Worm (Caenorhabditis elegans) whole organism, early embryonic: ENCODE measurements around the gene tofu-2.

Experiments
- B0310.2 ChIP-seq: sonication (generic microtip); optimal IDR thresholded peaks from 2 replicates; lab custom pipeline; 2016; ENCODE audit warnings: mild to moderate bottlenecking, missing genetic modification characterization, missing compliant biosample characterization
- F13C5.2 ChIP-seq: sonication (generic microtip); optimal IDR thresholded peaks from 2 replicates; lab custom pipeline; 2017; ENCODE audit warnings: mild to moderate bottlenecking, missing genetic modification characterization, inconsistent platforms, missing compliant biosample characterization
- aly-1 ChIP-seq: sonication (generic microtip); optimal IDR thresholded peaks from 2 replicates; lab custom pipeline; 2016; ENCODE audit warnings: missing genetic modification characterization, missing compliant biosample characterization
- ama-1 ChIP-seq: fragments of 150-350 bp; optimal IDR thresholded peaks from 2 replicates; lab custom pipeline; 2014
- ceh-13 ChIP-seq: fragments of 200-800 bp; sonication (Bioruptor generic); optimal IDR thresholded peaks from 2 replicates; lab custom pipeline; 2018; ENCODE audit warnings: mild to moderate bottlenecking, missing genetic modification characterization, missing compliant biosample characterization
- ceh-36 ChIP-seq: sonication (generic microtip); optimal IDR thresholded peaks from 2 replicates; lab custom pipeline; 2016; ENCODE audit warnings: missing genetic modification characterization, inconsistent platforms, missing compliant biosample characterization
- ets-7 ChIP-seq: sonication (generic microtip); optimal IDR thresholded peaks from 2 replicates; lab custom pipeline; 2016; ENCODE audit warnings: missing genotype, missing genetic modification characterization, missing compliant biosample characterization
- flt-1 ChIP-seq: fragments of 200-800 bp; sonication (Bioruptor generic); IDR thresholded peaks from 2 replicates; pipeline ENCODE4 v1.3.6; 2022; ENCODE audit warnings: missing genetic modification characterization, missing compliant biosample characterization
- hmbx-1 ChIP-seq: sonication (generic microtip); optimal IDR thresholded peaks from 2 replicates; lab custom pipeline; 2016; ENCODE audit warnings: mild to moderate bottlenecking, missing genetic modification characterization, missing compliant biosample characterization
- hmg-4 ChIP-seq: fragments of 200-800 bp; sonication (Bioruptor generic); optimal IDR thresholded peaks from 2 replicates; lab custom pipeline; 2018; ENCODE audit warnings: mild to moderate bottlenecking, missing genetic modification characterization, missing compliant biosample characterization
- hnd-1 ChIP-seq: sonication (generic microtip); optimal IDR thresholded peaks from 2 replicates; lab custom pipeline; 2016; ENCODE audit warnings: missing genetic modification characterization, missing compliant biosample characterization
- pes-1 ChIP-seq: fragments of 200-800 bp; sonication (Bioruptor generic); IDR thresholded peaks from 2 replicates; pipeline ENCODE4 v1.3.6; 2022; ENCODE audit warnings: missing genetic modification reagents, missing genetic modification characterization, missing compliant biosample characterization
- scrt-1 ChIP-seq: fragments of 200-800 bp; sonication (Bioruptor generic); IDR thresholded peaks from 2 replicates; pipeline ENCODE4 v1.3.6; 2022; ENCODE audit warnings: missing genetic modification characterization, missing compliant biosample characterization
- sea-1 ChIP-seq: fragments of 200-800 bp; sonication (Bioruptor generic); conservative IDR thresholded peaks from 2 replicates; pipeline ENCODE4 v1.3.6; 2022; ENCODE audit warnings: missing genetic modification characterization, missing compliant biosample characterization
- tbx-11 ChIP-seq: fragments of 200-800 bp; sonication (Bioruptor generic); IDR thresholded peaks from 2 replicates; pipeline ENCODE4 v1.3.6; 2022; ENCODE audit warnings: missing genetic modification characterization, missing compliant biosample characterization
- tbx-37 ChIP-seq: fragments of 200-800 bp; sonication (Bioruptor generic); conservative IDR thresholded peaks from 2 replicates; pipeline ENCODE4 v1.3.6; 2022; ENCODE audit warnings: missing genetic modification reagents, missing genetic modification characterization, missing compliant biosample characterization
- tra-4 ChIP-seq: sonication (generic microtip); optimal IDR thresholded peaks from 2 replicates; lab custom pipeline; 2017; ENCODE audit warnings: missing genetic modification characterization, missing compliant biosample characterization

Gene tofu-2

DNA sequence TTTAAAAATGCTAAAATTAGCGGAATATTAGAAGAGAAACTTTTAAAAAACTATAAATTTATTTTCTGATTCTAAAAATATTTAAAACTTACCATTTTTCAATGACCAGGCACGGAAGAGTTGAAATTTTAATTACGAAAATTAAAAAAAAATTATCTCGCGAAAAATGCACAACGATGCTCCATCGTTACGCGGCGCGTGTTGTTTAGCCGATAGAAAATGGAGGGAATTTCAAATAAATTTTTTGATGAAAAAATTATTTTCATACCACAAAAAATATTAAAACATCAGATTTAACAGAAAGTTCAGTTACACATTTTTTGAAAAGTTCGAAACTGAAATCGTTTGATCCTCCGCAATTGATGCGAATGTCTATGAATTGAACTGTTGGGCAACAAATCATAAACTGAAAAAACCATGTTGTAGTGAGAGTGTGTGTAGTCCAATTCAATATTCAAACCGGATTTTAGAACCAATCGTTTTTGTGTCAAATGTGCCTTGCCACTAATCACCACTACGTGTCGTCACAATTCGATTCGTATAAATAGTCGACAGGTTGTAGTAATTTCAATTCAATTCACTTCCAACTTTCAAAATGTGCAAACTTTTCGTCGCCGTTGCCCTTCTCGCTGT is at the start of gene tofu-2, which contains the start of gene spig-1:
tofu-2 (minus strand) TSS at position 116 of the 633 bp plus-strand sequence.
spig-1 (plus strand) TSS at position 583 of the 633 bp plus-strand sequence.
- TF ChIP-seq tbx-37 (GFP tag; lab: Robert Waterston, UW) (no peak), tbx-11 (no peak), ets-7 (tag; lab: Kevin White, UChicago) (no peak), aly-1 (no peak), ceh-36 (tag; lab: Kevin White, UChicago) (no peak), scrt-1 (no peak), flt-1 (no peak), hmbx-1 (no peak), hnd-1 (tag; lab: Kevin White, UChicago) (no peak), B0310.2 (no peak), ama-1 (no peak), ceh-13 (GFP tag; lab: Kevin White, UChicago) (no peak), pes-1 (GFP tag; lab: Robert Waterston, UW) (no peak), F13C5.2 (no peak)

DNA sequence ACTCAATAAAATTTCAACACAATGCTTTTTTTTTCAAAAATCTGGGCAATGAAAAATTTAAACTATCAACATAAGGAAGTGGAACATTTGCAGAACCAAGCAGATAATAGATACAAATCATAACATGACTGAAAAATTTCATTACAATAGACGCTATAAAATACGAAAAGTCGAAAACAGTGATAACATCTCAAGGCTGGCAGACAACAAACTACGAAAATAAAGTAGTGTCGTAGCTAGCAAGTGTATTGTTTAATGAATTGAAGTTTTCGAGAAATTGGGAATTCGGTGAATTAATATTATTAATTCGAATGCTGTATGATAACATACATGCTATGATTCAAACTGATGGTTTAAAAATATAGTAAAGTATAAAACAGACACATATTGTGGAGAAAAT is 45.8 kb upstream of the tofu-2 start:
- TF ChIP-seq tbx-37 (GFP tag; lab: Robert Waterston, UW) (no peak), flt-1 (no peak), hmbx-1 (no peak), hnd-1 (tag; lab: Kevin White, UChicago) (no peak), ceh-36 (tag; lab: Kevin White, UChicago) (no peak), scrt-1 (no peak)

DNA sequence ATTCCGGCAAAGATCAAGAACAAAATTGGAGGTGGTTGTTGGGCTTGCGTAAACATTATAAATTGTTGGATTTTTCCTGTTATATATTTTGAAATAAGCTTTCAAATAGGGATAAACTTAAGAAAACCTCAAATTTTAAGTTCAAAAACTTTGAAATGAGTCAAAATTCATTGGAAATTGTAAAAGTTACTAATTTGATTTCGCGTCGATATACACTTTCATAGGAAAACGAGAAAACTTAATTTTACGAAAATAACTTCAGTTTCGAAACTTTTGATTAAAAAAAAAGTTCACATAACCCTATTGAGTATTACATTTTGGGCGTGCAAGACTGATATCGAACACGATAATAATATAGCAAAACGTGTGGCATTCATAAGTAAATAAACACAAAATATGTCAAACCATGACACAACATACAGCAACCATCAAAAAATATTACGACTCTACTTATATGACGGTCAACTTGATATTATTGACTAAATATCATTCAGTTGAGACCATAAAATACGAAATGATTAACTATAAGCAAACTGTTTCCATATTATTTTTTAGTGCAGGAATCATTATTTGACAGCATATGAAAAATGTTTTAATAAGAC is 45.2 kb upstream of the tofu-2 start:
- TF ChIP-seq scrt-1 (no peak), sea-1 (GFP tag; lab: Robert Waterston, UW) (no peak), tra-4 (tag; lab: Kevin White, UChicago) (no peak), B0310.2 (no peak), hmbx-1 (no peak), ceh-36 (tag; lab: Kevin White, UChicago) (no peak), ets-7 (tag; lab: Kevin White, UChicago) (no peak), flt-1 (no peak), pes-1 (GFP tag; lab: Robert Waterston, UW) (no peak), tbx-11 (no peak), hmg-4 (GFP tag; lab: Kevin White, UChicago) (no peak)

DNA sequence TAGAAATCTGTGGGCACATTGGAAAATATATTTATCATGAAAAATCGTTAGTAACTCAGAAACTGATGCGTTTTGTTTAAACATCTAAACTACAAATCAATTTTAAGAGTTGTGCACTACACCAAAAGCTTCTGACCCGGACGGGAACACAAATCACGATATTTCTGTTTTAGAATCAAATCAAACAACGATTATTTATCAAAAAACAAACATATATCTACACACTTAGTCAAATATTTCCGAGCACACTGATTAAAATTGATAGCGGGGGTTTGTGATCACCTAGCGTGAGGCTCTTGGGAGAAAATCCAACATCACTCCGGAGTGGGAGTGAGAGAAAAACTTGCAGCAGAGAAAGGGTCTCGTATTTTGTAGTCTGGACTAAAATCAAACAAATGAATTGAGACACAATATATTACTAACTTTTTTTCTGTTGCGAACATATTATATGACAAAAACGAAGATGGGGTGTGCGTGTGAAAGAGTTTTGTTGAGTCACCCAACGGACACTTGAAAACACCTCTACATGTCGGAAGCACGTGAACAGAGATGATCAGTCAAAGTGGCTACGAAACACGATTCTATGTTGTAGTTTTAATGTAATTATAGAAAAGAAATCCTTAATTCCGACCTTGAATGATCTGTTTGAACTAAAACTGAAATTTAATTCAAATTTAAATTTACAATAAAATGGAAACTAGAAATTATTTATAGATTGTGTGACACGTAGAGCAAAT is 44.4 kb upstream of the tofu-2 start:
- TF ChIP-seq B0310.2 (no peak), flt-1 (no peak), aly-1 (no peak), ceh-36 (tag; lab: Kevin White, UChicago) (no peak), hmbx-1 (no peak), F13C5.2 (no peak), ama-1 (no peak), pes-1 (GFP tag; lab: Robert Waterston, UW) (no peak), hmg-4 (GFP tag; lab: Kevin White, UChicago) (no peak), tbx-37 (GFP tag; lab: Robert Waterston, UW) (no peak), ceh-13 (GFP tag; lab: Kevin White, UChicago) (no peak)

DNA sequence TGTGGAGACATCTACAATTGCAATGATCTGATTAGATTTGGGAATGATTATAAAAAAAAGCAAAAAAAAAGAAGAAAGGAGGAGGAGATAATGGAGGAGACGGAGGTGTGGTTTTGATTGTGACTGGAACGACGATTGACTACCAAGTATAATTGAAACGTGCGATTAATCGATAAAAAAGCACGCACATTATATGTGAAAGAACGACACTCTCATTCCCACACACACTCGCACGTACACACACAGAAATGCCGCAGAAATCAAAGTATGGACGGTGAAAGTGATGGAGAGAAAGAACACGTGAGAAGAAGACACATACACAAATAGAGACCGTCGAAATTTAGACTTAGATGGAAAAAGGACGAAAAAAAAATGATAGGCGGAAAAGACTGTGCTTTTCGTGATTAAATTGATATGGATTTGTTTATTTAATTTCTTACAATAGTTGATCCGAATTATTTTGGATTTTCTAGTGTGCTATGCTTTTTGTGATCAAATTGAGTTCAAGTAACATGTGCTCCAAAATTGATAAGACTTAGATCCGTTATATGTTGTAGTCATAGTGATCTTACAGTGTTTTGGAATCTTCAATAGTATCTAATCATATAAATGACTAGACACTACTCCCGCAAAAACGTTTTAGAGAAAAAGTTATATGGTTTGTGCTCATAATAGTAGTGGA is 42.8 kb upstream of the tofu-2 start, which contains the start of gene nhr-135:
nhr-135 (minus strand) TSS at position 51 of the 682 bp plus-strand sequence.
- TF ChIP-seq sea-1 (GFP tag; lab: Robert Waterston, UW) (no peak), tbx-37 (GFP tag; lab: Robert Waterston, UW) (no peak), B0310.2 (no peak), hnd-1 (tag; lab: Kevin White, UChicago) (no peak), pes-1 (GFP tag; lab: Robert Waterston, UW) (no peak), ets-7 (tag; lab: Kevin White, UChicago) (no peak), ceh-36 (tag; lab: Kevin White, UChicago) (no peak), tra-4 (tag; lab: Kevin White, UChicago) (no peak), ceh-13 (GFP tag; lab: Kevin White, UChicago) (no peak), hmbx-1 (no peak), tbx-11 (no peak)

DNA sequence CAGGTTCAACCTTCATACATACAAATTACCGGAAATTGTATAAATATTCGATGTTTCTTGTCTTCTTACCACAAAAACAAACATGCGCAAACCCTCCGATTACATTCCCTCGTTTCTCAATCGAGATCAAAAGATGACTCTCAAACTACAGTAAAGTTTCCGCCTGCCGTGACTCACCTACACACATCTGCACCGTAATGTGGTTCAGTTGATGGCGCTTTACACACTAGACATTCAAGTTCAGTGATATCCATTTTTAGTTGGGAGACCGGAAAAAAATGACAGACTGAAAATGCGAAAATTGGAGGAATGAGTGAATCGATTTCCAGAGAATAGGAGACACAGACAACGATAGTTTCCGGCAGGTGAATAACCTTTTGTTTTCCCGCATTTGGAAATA is 40.2 kb upstream of the tofu-2 start, which contains the start of gene nhr-286:
nhr-286 (minus strand) TSS at position 324 of the 400 bp plus-strand sequence.
- TF ChIP-seq F13C5.2 (no peak), hmg-4 (GFP tag; lab: Kevin White, UChicago) (no peak), tbx-11 (no peak)

DNA sequence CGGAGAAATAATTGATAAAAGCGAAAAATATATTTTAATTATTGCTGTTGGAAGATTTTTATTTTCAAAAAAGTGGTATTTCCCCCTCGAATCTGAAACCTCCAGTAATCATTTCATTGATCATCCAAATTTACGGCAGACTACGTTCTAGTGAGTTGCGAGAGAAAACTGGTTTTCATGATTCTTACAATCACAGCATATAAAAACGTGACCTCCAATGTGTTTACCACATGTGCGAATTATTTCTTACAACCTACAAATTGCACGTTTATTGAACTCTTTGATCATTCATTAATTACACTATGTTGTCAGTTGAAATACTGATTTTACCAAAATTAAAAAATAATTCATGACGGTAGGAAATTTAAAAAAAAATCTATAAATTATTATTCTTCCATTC is 38.2 kb upstream of the tofu-2 start:
- TF ChIP-seq tra-4 (tag; lab: Kevin White, UChicago), result no peak
- TF ChIP-seq hnd-1 (tag; lab: Kevin White, UChicago), result no peak
- TF ChIP-seq aly-1, result no peak
- no peak for TF ChIP-seq scrt-1
- no peak for TF ChIP-seq ama-1
- TF ChIP-seq ceh-36 (tag; lab: Kevin White, UChicago), result no peak
- TF ChIP-seq hmbx-1, result no peak
- TF ChIP-seq tbx-37 (GFP tag; lab: Robert Waterston, UW), result no peak
- TF ChIP-seq hmg-4 (GFP tag; lab: Kevin White, UChicago), result no peak
- TF ChIP-seq F13C5.2, result no peak
